Worm (Caenorhabditis elegans) whole organism, L2 larva: ENCODE results near the gene ZC487.2.

Source experiments
- F13H6.1 ChIP-seq: sonication (generic microtip); optimal IDR thresholded peaks from 2 replicates; lab custom pipeline; 2016; ENCODE audit warnings: missing genetic modification characterization, missing compliant biosample characterization
- R02D3.7 ChIP-seq: fragments of 150-350 bp; optimal IDR thresholded peaks from 2 replicates; lab custom pipeline; 2014; ENCODE audit warnings: missing biosample characterization, missing genetic modification characterization
- Y55F3AM.14 ChIP-seq: fragments of 200-800 bp; sonication (Bioruptor generic); optimal IDR thresholded peaks from 2 replicates; lab custom pipeline; 2018; ENCODE audit warnings: mild to moderate bottlenecking, missing genetic modification characterization, missing compliant biosample characterization
- ZK546.5 ChIP-seq: sonication (generic microtip); optimal IDR thresholded peaks from 2 replicates; lab custom pipeline; 2017; ENCODE audit warnings: missing biosample characterization, missing genetic modification characterization
- aly-2 ChIP-seq: fragments of 150-350 bp; optimal IDR thresholded peaks from 2 replicates; lab custom pipeline; 2014; ENCODE audit warnings: missing biosample characterization, missing genetic modification characterization
- ama-1 ChIP-seq: fragments of 150-350 bp; optimal IDR thresholded peaks from 2 replicates; lab custom pipeline; 2018; ENCODE audit warnings: inconsistent platforms
- blmp-1 ChIP-seq: sonication (generic microtip); optimal IDR thresholded peaks from 2 replicates; lab custom pipeline; 2017; ENCODE audit warnings: missing genetic modification characterization, mild to moderate bottlenecking, missing compliant biosample characterization, antibody characterized with exemption, moderate library complexity; ENCODE audit not compliant: insufficient read depth
- ceh-16 ChIP-seq: fragments of 150-350 bp; optimal IDR thresholded peaks from 2 replicates; lab custom pipeline; 2014; ENCODE audit warnings: missing biosample characterization, missing genetic modification characterization
- ceh-82 ChIP-seq: fragments of 150-350 bp; optimal IDR thresholded peaks from 2 replicates; lab custom pipeline; 2014; ENCODE audit warnings: missing biosample characterization, missing genetic modification characterization
- dmd-4 ChIP-seq: sonication (generic microtip); optimal IDR thresholded peaks from 2 replicates; lab custom pipeline; 2017; ENCODE audit warnings: missing biosample characterization, missing genetic modification characterization
- elt-1 ChIP-seq: fragments of 150-350 bp; optimal IDR thresholded peaks from 2 replicates; lab custom pipeline; 2014; ENCODE audit warnings: missing biosample characterization, missing genetic modification characterization
- elt-3 ChIP-seq: sonication (generic microtip); optimal IDR thresholded peaks from 2 replicates; lab custom pipeline; 2017; ENCODE audit warnings: missing biosample characterization, missing genetic modification characterization
- gmeb-1 ChIP-seq: fragments of 150-350 bp; optimal IDR thresholded peaks from 2 replicates; lab custom pipeline; 2014; ENCODE audit warnings: missing biosample characterization, missing genetic modification characterization
- lin-11 ChIP-seq: fragments of 150-350 bp; sonication (generic microtip); optimal IDR thresholded peaks from 2 replicates; lab custom pipeline; 2014; ENCODE audit warnings: missing biosample characterization, missing genetic modification characterization, inconsistent platforms, mixed read lengths
- lin-39 ChIP-seq: fragments of 150-350 bp; optimal IDR thresholded peaks from 2 replicates; lab custom pipeline; 2014; ENCODE audit warnings: missing biosample characterization, missing genetic modification reagents, missing genetic modification characterization
- lsy-2 ChIP-seq, 2 experiments: fragments of 150-350 bp in 1 of 2; sonication (generic microtip) in 1 of 2; optimal IDR thresholded peaks; 2 replicates each; lab custom pipeline; 2014 to 2017; ENCODE audit warnings: missing biosample characterization in 2 of 2, missing genetic modification characterization in 2 of 2
- mab-5 ChIP-seq: fragments of 150-350 bp; optimal IDR thresholded peaks from 2 replicates; lab custom pipeline; 2014; ENCODE audit warnings: missing biosample characterization, missing genetic modification characterization
- mbf-1 ChIP-seq: sonication (generic microtip); optimal IDR thresholded peaks from 2 replicates; lab custom pipeline; 2017; ENCODE audit warnings: missing biosample characterization, missing genetic modification characterization
- mdl-1 ChIP-seq, 2 experiments: fragments of 150-350 bp in 1 of 2; sonication (generic microtip) in 1 of 2; optimal IDR thresholded peaks; 2 replicates each; lab custom pipeline; 2017; ENCODE audit warnings: missing biosample characterization in 2 of 2, missing genetic modification characterization in 2 of 2
- nhr-11 ChIP-seq: fragments of 150-350 bp; optimal IDR thresholded peaks from 2 replicates; lab custom pipeline; 2014; ENCODE audit warnings: missing biosample characterization, missing genetic modification characterization
- nhr-12 ChIP-seq: fragments of 150-350 bp; optimal IDR thresholded peaks from 2 replicates; lab custom pipeline; 2014; ENCODE audit warnings: missing biosample characterization, missing genetic modification characterization
- nhr-23 ChIP-seq: fragments of 150-350 bp; optimal IDR thresholded peaks from 2 replicates; lab custom pipeline; 2014; ENCODE audit warnings: missing biosample characterization, missing genetic modification reagents, missing genetic modification characterization
- nhr-237 ChIP-seq: fragments of 150-350 bp; optimal IDR thresholded peaks from 2 replicates; lab custom pipeline; 2014; ENCODE audit warnings: missing biosample characterization, missing genetic modification characterization
- nhr-6 ChIP-seq: fragments of 150-350 bp; optimal IDR thresholded peaks from 2 replicates; lab custom pipeline; 2014; ENCODE audit warnings: missing biosample characterization, missing genetic modification characterization
- nhr-77 ChIP-seq: fragments of 150-350 bp; optimal IDR thresholded peaks from 2 replicates; lab custom pipeline; 2014; ENCODE audit warnings: missing biosample characterization, missing genetic modification characterization
- peb-1 ChIP-seq: fragments of 150-350 bp; optimal IDR thresholded peaks from 2 replicates; lab custom pipeline; 2014; ENCODE audit warnings: missing biosample characterization, missing genetic modification characterization
- sem-4 ChIP-seq: fragments of 150-350 bp; optimal IDR thresholded peaks from 2 replicates; lab custom pipeline; 2014; ENCODE audit warnings: missing biosample characterization, missing genetic modification reagents, missing genetic modification characterization
- skn-1 ChIP-seq: sonication (generic microtip); optimal IDR thresholded peaks from 2 replicates; lab custom pipeline; 2017; ENCODE audit warnings: missing biosample characterization, missing genetic modification characterization
- sma-3 ChIP-seq: sonication (generic microtip); optimal IDR thresholded peaks from 2 replicates; lab custom pipeline; 2016; ENCODE audit warnings: missing genetic modification reagents, missing genetic modification characterization, missing compliant biosample characterization
- sma-9 ChIP-seq, 2 experiments: fragments of 150-350 bp in 1 of 2; sonication (generic microtip) in 1 of 2; optimal IDR thresholded peaks; 2 replicates each; lab custom pipeline; 2014 to 2016; ENCODE audit warnings: missing genetic modification characterization in 2 of 2, mild to moderate bottlenecking in 1 of 2, missing biosample characterization in 1 of 2, missing compliant biosample characterization in 1 of 2, missing genetic modification reagents in 1 of 2, moderate library complexity in 1 of 2
- snpc-4 ChIP-seq: fragments of 150-350 bp; optimal IDR thresholded peaks from 2 replicates; lab custom pipeline; 2014; ENCODE audit warnings: missing biosample characterization, missing genetic modification characterization
- unc-55 ChIP-seq: fragments of 150-350 bp; sonication (generic microtip); optimal IDR thresholded peaks from 3 replicates; lab custom pipeline; 2014; ENCODE audit warnings: missing biosample characterization, missing genetic modification reagents, missing genetic modification characterization
- zag-1 ChIP-seq: fragments of 150-350 bp; optimal IDR thresholded peaks from 2 replicates; lab custom pipeline; 2014; ENCODE audit warnings: missing biosample characterization, missing genetic modification characterization
- ztf-11 ChIP-seq: sonication (generic microtip); optimal IDR thresholded peaks from 2 replicates; lab custom pipeline; 2017; ENCODE audit warnings: missing biosample characterization, missing genetic modification characterization
- ztf-4 ChIP-seq: fragments of 150-350 bp; optimal IDR thresholded peaks from 2 replicates; lab custom pipeline; 2014; ENCODE audit warnings: missing biosample characterization, missing genetic modification characterization

ZC487.2 gene

ce11 chrV:6702692-6703091, 19.6 kb downstream of the ZC487.2 start, which contains the start of gene era-1:
Gene era-1, plus strand, starts transcription at chrV:6703057.
- TF ChIP-seq sma-9 (GFP tag; optimal IDR thresholded peaks at IDR 0.05; lab: Kevin White, UChicago): no peak
- TF ChIP-seq sma-9 (tag; optimal IDR thresholded peaks at IDR 0.05; lab: Kevin White, UChicago): no peak
- no peak for TF ChIP-seq ztf-4 (tag; lab: Kevin White, UChicago)
- no peak for TF ChIP-seq Y55F3AM.14 (GFP tag; lab: Kevin White, UChicago)
- TF ChIP-seq nhr-11 (tag; lab: Kevin White, UChicago): no peak
- TF ChIP-seq peb-1 (tag; lab: Kevin White, UChicago): no peak
- no peak for TF ChIP-seq F13H6.1 (tag; lab: Kevin White, UChicago)
- TF ChIP-seq elt-3: no peak
- TF ChIP-seq mdl-1 (tag; optimal IDR thresholded peaks at IDR 0.05; lab: Kevin White, UChicago): no peak
- no peak for TF ChIP-seq blmp-1
- no peak for TF ChIP-seq aly-2 (tag; lab: Kevin White, UChicago)

ce11 chrV:6699833-6700232, 22.4 kb downstream of the ZC487.2 start:
- TF ChIP-seq nhr-77 (tag; lab: Kevin White, UChicago) (no peak), blmp-1 (peak; percentile 50)

DNA sequence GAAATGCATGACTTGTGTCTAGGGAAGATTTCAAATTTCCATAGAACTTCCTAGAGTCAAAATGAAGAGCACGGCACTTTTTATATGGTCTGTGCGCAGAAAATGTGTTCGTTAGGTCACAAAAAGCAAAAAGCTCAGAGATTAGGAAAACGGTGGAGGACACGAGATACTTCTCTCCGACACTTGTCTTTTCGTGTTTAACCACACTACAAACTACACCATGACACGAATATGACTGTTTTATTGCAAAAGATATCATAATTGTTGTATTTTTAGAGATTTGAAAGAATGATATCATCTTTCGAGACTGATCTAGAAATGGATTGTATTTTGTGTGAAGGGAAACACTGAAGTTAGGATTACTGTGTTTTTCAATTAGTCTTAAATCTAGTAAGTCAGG, 23.3 kb downstream of the ZC487.2 start:
- TF ChIP-seq peb-1 (tag; lab: Kevin White, UChicago) (no peak), ztf-11 (tag; lab: Kevin White, UChicago) (no peak), zag-1 (no peak), sma-3 (GFP tag; lab: Kevin White, UChicago) (no peak), ZK546.5 (tag; lab: Kevin White, UChicago) (no peak), sma-9 (GFP tag; optimal IDR thresholded peaks at IDR 0.05; lab: Kevin White, UChicago) (no peak), sma-9 (tag; optimal IDR thresholded peaks at IDR 0.05; lab: Kevin White, UChicago) (no peak), nhr-6 (tag; lab: Kevin White, UChicago) (no peak), ceh-16 (tag; lab: Kevin White, UChicago) (no peak), nhr-12 (tag; lab: Kevin White, UChicago) (no peak), sem-4 (tag; lab: Kevin White, UChicago) (no peak), elt-3 (no peak), gmeb-1 (tag; lab: Kevin White, UChicago) (no peak), dmd-4 (tag; lab: Kevin White, UChicago) (no peak), lin-11 (tag; lab: Kevin White, UChicago) (no peak), Y55F3AM.14 (GFP tag; lab: Kevin White, UChicago) (no peak), nhr-23 (tag; lab: Kevin White, UChicago) (no peak)

DNA sequence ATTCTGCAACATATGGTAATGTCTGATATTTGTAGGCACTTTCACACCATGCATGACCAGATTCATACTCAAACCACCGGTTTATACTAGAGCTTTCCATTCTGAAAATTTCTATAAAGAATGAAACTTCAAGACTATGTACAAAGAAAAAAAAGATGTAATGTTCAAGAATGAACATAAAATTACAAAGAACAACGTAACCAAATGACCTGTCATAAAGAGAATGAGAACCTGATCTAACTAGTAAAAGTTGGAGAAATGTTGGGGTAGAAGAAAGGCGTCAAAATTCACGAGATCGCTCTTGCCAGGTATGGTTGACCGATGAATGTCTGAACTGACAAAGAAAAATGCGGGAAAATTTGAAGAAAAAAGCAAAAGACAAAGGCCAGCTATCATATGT, 24.7 kb downstream of the ZC487.2 start, which contains the start of gene W02F12.2:
W02F12.2 (minus strand) TSS at position 101 of the 400 bp plus-strand sequence.
- TF ChIP-seq lsy-2 (tag; optimal IDR thresholded peaks at IDR 0.05; lab: Kevin White, UChicago) (no peak), snpc-4 (no peak), nhr-23 (tag; lab: Kevin White, UChicago) (no peak), nhr-11 (tag; lab: Kevin White, UChicago) (no peak), unc-55 (GFP tag; lab: Kevin White, UChicago) (no peak), nhr-237 (no peak), nhr-12 (tag; lab: Kevin White, UChicago) (no peak), aly-2 (tag; lab: Kevin White, UChicago) (no peak), elt-3 (no peak), skn-1 (no peak), Y55F3AM.14 (GFP tag; lab: Kevin White, UChicago) (no peak), mbf-1 (tag; lab: Kevin White, UChicago) (no peak), sma-9 (GFP tag; optimal IDR thresholded peaks at IDR 0.05; lab: Kevin White, UChicago) (no peak), sma-9 (tag; optimal IDR thresholded peaks at IDR 0.05; lab: Kevin White, UChicago) (no peak)

DNA sequence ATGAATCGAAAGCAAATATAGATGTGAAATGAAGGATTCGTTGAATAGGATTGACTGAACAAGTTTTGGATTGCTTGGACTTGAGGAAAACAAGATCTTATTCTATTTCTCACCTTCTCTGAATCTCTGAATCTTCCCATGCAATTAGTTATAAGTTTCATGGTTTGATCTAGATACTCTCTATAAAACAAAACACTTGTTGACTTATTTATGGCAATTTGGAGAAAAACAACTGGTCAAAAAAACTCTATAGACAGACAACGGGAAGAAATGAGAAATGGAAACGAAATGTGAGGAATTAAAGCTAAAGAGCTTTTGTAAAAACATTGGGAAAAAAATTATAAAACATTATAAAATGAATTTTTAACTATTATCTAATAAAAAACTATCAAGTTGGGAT, 27.6 kb downstream of the ZC487.2 start, which contains the start of gene W02F12.8:
W02F12.8 (minus strand) TSS at position 101 of the 400 bp plus-strand sequence.
- TF ChIP-seq nhr-6 (tag; lab: Kevin White, UChicago): no peak
- TF ChIP-seq sma-3 (GFP tag; lab: Kevin White, UChicago): no peak
- TF ChIP-seq unc-55 (GFP tag; lab: Kevin White, UChicago): no peak
- TF ChIP-seq elt-3: no peak
- no peak for TF ChIP-seq nhr-237
- TF ChIP-seq snpc-4: no peak
- TF ChIP-seq mab-5 (tag; lab: Kevin White, UChicago): no peak
- no peak for TF ChIP-seq elt-1 (tag; lab: Kevin White, UChicago)
- no peak for TF ChIP-seq ama-1 (lab: Kevin White, UChicago)
- no peak for TF ChIP-seq gmeb-1 (tag; lab: Kevin White, UChicago)
- TF ChIP-seq sma-9 (GFP tag; optimal IDR thresholded peaks at IDR 0.05; lab: Kevin White, UChicago): no peak
- TF ChIP-seq sma-9 (tag; optimal IDR thresholded peaks at IDR 0.05; lab: Kevin White, UChicago): no peak
- no peak for TF ChIP-seq mdl-1 (tag; optimal IDR thresholded peaks at IDR 0.05; lab: Kevin White, UChicago)
- no peak for TF ChIP-seq ceh-82 (tag; lab: Kevin White, UChicago)
- no peak for TF ChIP-seq R02D3.7 (tag; lab: Kevin White, UChicago)
- no peak for TF ChIP-seq skn-1
- TF ChIP-seq ztf-4 (tag; lab: Kevin White, UChicago): no peak
- TF ChIP-seq F13H6.1 (tag; lab: Kevin White, UChicago): no peak
- no peak for TF ChIP-seq mbf-1 (tag; lab: Kevin White, UChicago)
- TF ChIP-seq lin-39 (tag; lab: Kevin White, UChicago): no peak
- no peak for TF ChIP-seq nhr-12 (tag; lab: Kevin White, UChicago)
